Worm (Caenorhabditis elegans): Measurements from ENCODE around the gene F07C3.3.

ce11 chrV:9271835-9272234 lies 39.6 kb upstream of the F07C3.3 start:
- TF ChIP-seq F13H6.1 (tag; optimal IDR thresholded peaks at IDR 0.05) (no peak), hlh-30 (tag; optimal IDR thresholded peaks at IDR 0.05; ENCODE audit: insufficient read depth) (no peak), dve-1 (tag; optimal IDR thresholded peaks at IDR 0.05) (no peak), pha-2 (tag; optimal IDR thresholded peaks at IDR 0.05) (no peak), unc-42 (tag; optimal IDR thresholded peaks at IDR 0.05) (no peak), odd-2 (tag; optimal IDR thresholded peaks at IDR 0.05) (no peak), pqm-1 (tag; optimal IDR thresholded peaks at IDR 0.05) (no peak), zip-5 (tag; optimal IDR thresholded peaks at IDR 0.05) (no peak), madf-2 (tag; optimal IDR thresholded peaks at IDR 0.05) (no peak), ztf-16 (tag; optimal IDR thresholded peaks at IDR 0.05) (no peak), C08G9.2 (tag; optimal IDR thresholded peaks at IDR 0.05) (no peak), ceh-19 (GFP tag; optimal IDR thresholded peaks at IDR 0.05) (no peak), unc-86 (tag; optimal IDR thresholded peaks at IDR 0.05) (no peak), pag-3 (tag; optimal IDR thresholded peaks at IDR 0.05; ENCODE audit: borderline replicate concordance) (no peak)

All from whole organism, late embryonic.